Fruit fly (Drosophila melanogaster) whole organism, prepupa: ENCODE measurements around the gene Ptp10D.

ENCODE experiments used
- Blimp-1 ChIP-seq: fragments of 200-800 bp; sonication (Bioruptor generic); optimal IDR thresholded peaks from 3 replicates; lab custom pipeline; 2017; ENCODE audit warnings: missing biosample characterization, missing genetic modification characterization, mild to moderate bottlenecking, moderate library complexity, missing genetic modification reagents
- CG10631 ChIP-seq: fragments of 200-800 bp; sonication (Bioruptor generic); optimal IDR thresholded peaks from 2 replicates; lab custom pipeline; 2016; ENCODE audit warnings: missing biosample characterization, missing genetic modification characterization
- CG10669 ChIP-seq: fragments of 200-800 bp; sonication (Bioruptor generic); optimal IDR thresholded peaks from 3 replicates; lab custom pipeline; 2018; ENCODE audit warnings: missing biosample characterization, mild to moderate bottlenecking, missing genetic modification characterization, moderate library complexity
- CG11294 ChIP-seq: fragments of 200-800 bp; sonication (Bioruptor generic); IDR thresholded peaks from 2 replicates; pipeline ENCODE4 v1.3.6; 2022; ENCODE audit warnings: missing biosample characterization, missing genetic modification characterization
- CG11762 ChIP-seq: fragments of 200-800 bp; sonication (Bioruptor generic); optimal IDR thresholded peaks from 3 replicates; lab custom pipeline; 2016; ENCODE audit warnings: missing biosample characterization, missing genetic modification characterization; ENCODE audit not compliant: insufficient read depth
- CG15336 ChIP-seq: fragments of 200-800 bp; sonication (Bioruptor generic); IDR thresholded peaks from 2 replicates; pipeline ENCODE4 v1.3.6; 2022; ENCODE audit warnings: missing biosample characterization, missing genetic modification characterization
- CG16779 ChIP-seq: fragments of 200-800 bp; sonication (Bioruptor generic); optimal IDR thresholded peaks from 3 replicates; lab custom pipeline; 2017; ENCODE audit warnings: missing biosample characterization, mild to moderate bottlenecking, missing genetic modification characterization
- CG3032 ChIP-seq: fragments of 200-800 bp; optimal IDR thresholded peaks from 2 replicates; lab custom pipeline; 2019; ENCODE audit warnings: missing biosample characterization, mild to moderate bottlenecking, missing genetic modification characterization, moderate library complexity
- CG32006 ChIP-seq: fragments of 200-800 bp; sonication (Bioruptor generic); optimal IDR thresholded peaks from 3 replicates; lab custom pipeline; 2017; ENCODE audit warnings: missing biosample characterization, mild to moderate bottlenecking, missing genetic modification characterization
- CG34406 ChIP-seq: fragments of 200-800 bp; sonication (Bioruptor generic); optimal IDR thresholded peaks from 3 replicates; lab custom pipeline; 2016; ENCODE audit warnings: missing biosample characterization, missing genetic modification characterization
- CG3919 ChIP-seq: fragments of 200-800 bp; sonication (Bioruptor generic); optimal IDR thresholded peaks from 3 replicates; lab custom pipeline; 2016; ENCODE audit warnings: missing biosample characterization, missing genetic modification characterization
- CG4318 ChIP-seq: fragments of 200-800 bp; sonication (Bioruptor generic); optimal IDR thresholded peaks from 3 replicates; lab custom pipeline; 2017; ENCODE audit warnings: missing biosample characterization, mild to moderate bottlenecking, missing genetic modification characterization
- CG6276 ChIP-seq: fragments of 200-800 bp; sonication (Bioruptor generic); optimal IDR thresholded peaks from 2 replicates; lab custom pipeline; 2017; ENCODE audit warnings: missing biosample characterization, mild to moderate bottlenecking, missing genetic modification characterization
- CG6792 ChIP-seq: fragments of 200-800 bp; sonication (Bioruptor generic); optimal IDR thresholded peaks from 3 replicates; lab custom pipeline; 2016; ENCODE audit warnings: missing biosample characterization, missing genetic modification characterization
- CG6808 ChIP-seq: fragments of 200-800 bp; sonication (Bioruptor generic); optimal IDR thresholded peaks from 3 replicates; lab custom pipeline; 2017; ENCODE audit warnings: missing biosample characterization, missing genetic modification characterization, mild to moderate bottlenecking, moderate library complexity, missing genetic modification reagents
- CG7368 ChIP-seq: fragments of 200-800 bp; sonication (Bioruptor generic); optimal IDR thresholded peaks from 3 replicates; lab custom pipeline; 2016; ENCODE audit warnings: missing biosample characterization, missing genetic modification characterization
- CG8119 ChIP-seq: fragments of 200-800 bp; sonication (Bioruptor generic); IDR thresholded peaks from 3 replicates; pipeline ENCODE4 v1.3.6; 2022; ENCODE audit warnings: missing biosample characterization, missing genetic modification characterization
- CG8319 ChIP-seq: fragments of 200-800 bp; sonication (Bioruptor generic); optimal IDR thresholded peaks from 3 replicates; lab custom pipeline; 2016; ENCODE audit warnings: missing biosample characterization, missing genetic modification characterization
- CG8632 ChIP-seq: fragments of 200-800 bp; sonication (Bioruptor generic); optimal IDR thresholded peaks from 3 replicates; lab custom pipeline; 2016; ENCODE audit warnings: missing biosample characterization, missing genetic modification characterization
- CG9139 ChIP-seq: fragments of 200-800 bp; sonication (Bioruptor generic); optimal IDR thresholded peaks from 3 replicates; lab custom pipeline; 2017; ENCODE audit warnings: missing biosample characterization, mild to moderate bottlenecking, missing genetic modification characterization
- Eip75B ChIP-seq: fragments of 200-800 bp; sonication (Bioruptor generic); optimal IDR thresholded peaks from 3 replicates; lab custom pipeline; 2016; ENCODE audit warnings: missing biosample characterization, missing genetic modification characterization
- Eip78C ChIP-seq: fragments of 200-800 bp; sonication (Bioruptor generic); peaks from one replicate; lab custom pipeline; 2016; ENCODE audit warnings: missing biosample characterization, missing genetic modification characterization
- Ets21C ChIP-seq: fragments of 200-800 bp; sonication (Bioruptor generic); optimal IDR thresholded peaks from 3 replicates; lab custom pipeline; 2016; ENCODE audit warnings: missing biosample characterization, missing genetic modification characterization
- Ets96B ChIP-seq: fragments of 200-800 bp; optimal IDR thresholded peaks from 2 replicates; lab custom pipeline; 2019; ENCODE audit warnings: missing biosample characterization, mild to moderate bottlenecking, missing genetic modification characterization, moderate library complexity
- Hr39 ChIP-seq: fragments of 200-800 bp; sonication (Bioruptor generic); optimal IDR thresholded peaks from 2 replicates; lab custom pipeline; 2016; ENCODE audit warnings: missing biosample characterization, missing genetic modification characterization
- Hr4 ChIP-seq: fragments of 200-800 bp; sonication (Bioruptor generic); optimal IDR thresholded peaks from 3 replicates; lab custom pipeline; 2016; ENCODE audit warnings: missing biosample characterization, missing genetic modification characterization
- Lpt ChIP-seq: fragments of 200-800 bp; sonication (Bioruptor generic); optimal IDR thresholded peaks from 3 replicates; lab custom pipeline; 2016; ENCODE audit warnings: missing biosample characterization, missing genetic modification characterization
- Met ChIP-seq: fragments of 200-800 bp; sonication (Bioruptor generic); optimal IDR thresholded peaks from 3 replicates; lab custom pipeline; 2016; ENCODE audit warnings: missing biosample characterization, missing genetic modification characterization
- OdsH ChIP-seq: fragments of 200-800 bp; sonication (Bioruptor generic); optimal IDR thresholded peaks from 3 replicates; lab custom pipeline; 2016; ENCODE audit warnings: missing biosample characterization, missing genetic modification characterization
- Sox102F ChIP-seq: fragments of 200-800 bp; sonication (Bioruptor generic); optimal IDR thresholded peaks from 2 replicates; lab custom pipeline; 2016; ENCODE audit warnings: missing biosample characterization, mild to moderate bottlenecking, missing genetic modification characterization
- Sox14 ChIP-seq: fragments of 200-800 bp; sonication (Bioruptor generic); optimal IDR thresholded peaks from 3 replicates; lab custom pipeline; 2016; ENCODE audit warnings: missing biosample characterization, missing genetic modification characterization
- Sox15 ChIP-seq: fragments of 200-800 bp; sonication (Bioruptor generic); optimal IDR thresholded peaks from 3 replicates; lab custom pipeline; 2016; ENCODE audit warnings: missing biosample characterization, missing genetic modification characterization
- achi ChIP-seq: fragments of 200-800 bp; sonication (Bioruptor generic); optimal IDR thresholded peaks from 3 replicates; lab custom pipeline; 2016; ENCODE audit warnings: missing biosample characterization, missing genetic modification characterization
- acj6 ChIP-seq: fragments of 200-800 bp; sonication (Bioruptor generic); optimal IDR thresholded peaks from 3 replicates; lab custom pipeline; 2016; ENCODE audit warnings: missing biosample characterization, missing genetic modification characterization
- cyc ChIP-seq: fragments of 200-800 bp; sonication (Bioruptor generic); optimal IDR thresholded peaks from 3 replicates; lab custom pipeline; 2016; ENCODE audit warnings: missing biosample characterization, missing genetic modification characterization
- dac ChIP-seq: fragments of 200-800 bp; sonication (Bioruptor generic); optimal IDR thresholded peaks from 2 replicates; lab custom pipeline; 2017; ENCODE audit warnings: missing biosample characterization, mild to moderate bottlenecking, missing genetic modification characterization
- dsx ChIP-seq: fragments of 200-800 bp; optimal IDR thresholded peaks from 3 replicates; lab custom pipeline; 2019; ENCODE audit warnings: missing biosample characterization, mild to moderate bottlenecking, missing genetic modification characterization, moderate library complexity; ENCODE audit not compliant: poor library complexity, severe bottlenecking
- eg ChIP-seq: fragments of 200-800 bp; sonication (Bioruptor generic); IDR thresholded peaks from 3 replicates; pipeline ENCODE4 v1.3.6; 2022; ENCODE audit warnings: missing biosample characterization, missing genetic modification characterization
- fd59A ChIP-seq: fragments of 200-800 bp; sonication (Bioruptor generic); optimal IDR thresholded peaks from 2 replicates; lab custom pipeline; 2017; ENCODE audit warnings: missing biosample characterization, mild to moderate bottlenecking, missing genetic modification characterization, missing genetic modification reagents
- fkh ChIP-seq: fragments of 200-800 bp; sonication (Bioruptor generic); optimal IDR thresholded peaks from 3 replicates; lab custom pipeline; 2017; ENCODE audit warnings: missing biosample characterization, mild to moderate bottlenecking, missing genetic modification characterization, moderate library complexity
- lz ChIP-seq: fragments of 200-800 bp; sonication (Bioruptor generic); optimal IDR thresholded peaks from 3 replicates; lab custom pipeline; 2016; ENCODE audit warnings: missing biosample characterization, missing genetic modification characterization
- net ChIP-seq: fragments of 200-800 bp; sonication (Bioruptor generic); optimal IDR thresholded peaks from 3 replicates; lab custom pipeline; 2016; ENCODE audit warnings: missing biosample characterization, missing genetic modification characterization
- pdm3 ChIP-seq: fragments of 200-800 bp; sonication (Bioruptor generic); optimal IDR thresholded peaks from 3 replicates; lab custom pipeline; 2016; ENCODE audit warnings: missing biosample characterization, missing genetic modification characterization
- salr ChIP-seq, 2 experiments: fragments of 200-800 bp; sonication (Bioruptor generic); optimal IDR thresholded peaks; 3 replicates each; lab custom pipeline; 2016 to 2018; ENCODE audit warnings: missing biosample characterization in 2 of 2, missing genetic modification characterization in 2 of 2, mild to moderate bottlenecking in 1 of 2
- spab ChIP-seq: fragments of 200-800 bp; sonication (Bioruptor generic); optimal IDR thresholded peaks from 2 replicates; lab custom pipeline; 2017; ENCODE audit warnings: missing biosample characterization, mild to moderate bottlenecking, missing genetic modification characterization, missing genetic modification reagents
- svp ChIP-seq: fragments of 200-800 bp; sonication (Bioruptor generic); peaks from one replicate; lab custom pipeline; 2016; ENCODE audit warnings: missing biosample characterization, missing genetic modification characterization
- topi ChIP-seq: fragments of 200-800 bp; sonication (Bioruptor generic); optimal IDR thresholded peaks from 3 replicates; lab custom pipeline; 2016; ENCODE audit warnings: missing biosample characterization, missing genetic modification characterization
- vri ChIP-seq: fragments of 200-800 bp; sonication (Bioruptor generic); optimal IDR thresholded peaks from 3 replicates; lab custom pipeline; 2016; ENCODE audit warnings: missing biosample characterization, mild to moderate bottlenecking, missing genetic modification characterization

The Ptp10D gene

dm6 chrX:11683480-11683879 lies 61.7 kb downstream of the Ptp10D start (continued):
- TF ChIP-seq Hr4 (GFP tag; lab: Kevin White, UChicago) (no peak), salr (GFP tag; optimal IDR thresholded peaks at IDR 0.05; lab: Kevin White, UChicago) (no peak), CG6792 (no peak), Blimp-1 (GFP tag; lab: Kevin White, UChicago) (no peak), CG8119 (GFP tag; lab: Robert Waterston, UW) (no peak), CG3919 (GFP tag; lab: Kevin White, UChicago) (no peak), CG16779 (tag; lab: Kevin White, UChicago) (no peak), Eip78C (GFP tag; lab: Kevin White, UChicago) (peak; percentile 22), CG10631 (no peak), CG3032 (tag; lab: Kevin White, UChicago) (no peak), CG34406 (no peak), CG6808 (GFP tag; lab: Kevin White, UChicago) (no peak), CG6276 (GFP tag; lab: Kevin White, UChicago) (no peak), Sox14 (peak; percentile 63), cyc (GFP tag; lab: Kevin White, UChicago) (no peak), topi (GFP tag; lab: Kevin White, UChicago) (peak; percentile 41)

dm6 chrX:11684462-11684861 lies 62.6 kb downstream of the Ptp10D start:
- TF ChIP-seq Blimp-1 (GFP tag; lab: Kevin White, UChicago) = peak; percentile 27
- no peak for TF ChIP-seq spab (GFP tag; lab: Kevin White, UChicago)
- no peak for TF ChIP-seq CG4318 (GFP tag; lab: Kevin White, UChicago)
- TF ChIP-seq CG11294 (GFP tag; lab: Robert Waterston, UW) = no peak
- TF ChIP-seq Eip78C (GFP tag; lab: Kevin White, UChicago) = peak; percentile 61
- peak in 1 of 2 experiments; percentile 18 for TF ChIP-seq salr (GFP tag; optimal IDR thresholded peaks at IDR 0.05; lab: Kevin White, UChicago)
- peak; percentile 40 for TF ChIP-seq CG10669 (GFP tag; lab: Kevin White, UChicago)
- TF ChIP-seq CG32006 = peak; percentile 30
- TF ChIP-seq Lpt = no peak
- peak; percentile 11 for TF ChIP-seq topi (GFP tag; lab: Kevin White, UChicago)
- no peak for TF ChIP-seq dac (GFP tag; lab: Kevin White, UChicago)
- peak; percentile 31 for TF ChIP-seq acj6 (GFP tag; lab: Kevin White, UChicago)
- TF ChIP-seq CG7368 (GFP tag; lab: Kevin White, UChicago) = no peak
- peak; percentile 29 for TF ChIP-seq dsx (GFP tag; lab: Kevin White, UChicago)
- peak; percentile 46 for TF ChIP-seq CG34406
- TF ChIP-seq Eip75B (GFP tag; lab: Kevin White, UChicago) = peak; percentile 32
- peak; percentile 14 for TF ChIP-seq Hr39 (GFP tag; lab: Kevin White, UChicago)
- no peak for TF ChIP-seq Sox15 (GFP tag; lab: Kevin White, UChicago)
- peak; percentile 15 for TF ChIP-seq CG3919 (GFP tag; lab: Kevin White, UChicago)
- TF ChIP-seq CG6276 (GFP tag; lab: Kevin White, UChicago) = no peak
- peak; percentile 35 for TF ChIP-seq CG8632 (GFP tag; lab: Kevin White, UChicago)
- peak; percentile 28 for TF ChIP-seq pdm3
- TF ChIP-seq achi (GFP tag; lab: Kevin White, UChicago) = peak; percentile 34
- peak; percentile 20 for TF ChIP-seq cyc (GFP tag; lab: Kevin White, UChicago)
- TF ChIP-seq CG6792 = peak; percentile 19
- peak; percentile 53 for TF ChIP-seq fkh (GFP tag; lab: Kevin White, UChicago)
- 0 out of 2 replicates have a peak, but pooled peaks have one; percentile 31 for TF ChIP-seq CG15336 (GFP tag; lab: Robert Waterston, UW)
- peak; percentile 69 for TF ChIP-seq Sox14
- peak; percentile 28 for TF ChIP-seq CG9139
- TF ChIP-seq CG10631 = peak; percentile 4
- peak; percentile 62 for TF ChIP-seq Sox102F (GFP tag; lab: Kevin White, UChicago)
- TF ChIP-seq eg (GFP tag; lab: Robert Waterston, UW) = peak; percentile 56; the same call in 1 of the 3 replicates
- no peak for TF ChIP-seq Ets21C
- peak; percentile 31 for TF ChIP-seq Ets96B (tag; lab: Kevin White, UChicago)
- peak; percentile 30 for TF ChIP-seq net (GFP tag; lab: Kevin White, UChicago)
- TF ChIP-seq lz (GFP tag; lab: Kevin White, UChicago) = no peak
- peak; percentile 23 for TF ChIP-seq CG16779 (tag; lab: Kevin White, UChicago)
- TF ChIP-seq fd59A (GFP tag; lab: Kevin White, UChicago) = peak; percentile 12
- TF ChIP-seq OdsH (GFP tag; lab: Kevin White, UChicago) = peak; percentile 22
- peak; percentile 60 for TF ChIP-seq vri (GFP tag; lab: Kevin White, UChicago)
- TF ChIP-seq svp (GFP tag; lab: Kevin White, UChicago) = peak; percentile 78
- no peak for TF ChIP-seq CG8319 (GFP tag; lab: Kevin White, UChicago)
- no peak for TF ChIP-seq Met (GFP tag; lab: Kevin White, UChicago)
- peak; percentile 1 for TF ChIP-seq CG11762 (GFP tag; lab: Kevin White, UChicago)
